Worm (Caenorhabditis elegans): ENCODE measurements around the gene bus-12.

DNA sequence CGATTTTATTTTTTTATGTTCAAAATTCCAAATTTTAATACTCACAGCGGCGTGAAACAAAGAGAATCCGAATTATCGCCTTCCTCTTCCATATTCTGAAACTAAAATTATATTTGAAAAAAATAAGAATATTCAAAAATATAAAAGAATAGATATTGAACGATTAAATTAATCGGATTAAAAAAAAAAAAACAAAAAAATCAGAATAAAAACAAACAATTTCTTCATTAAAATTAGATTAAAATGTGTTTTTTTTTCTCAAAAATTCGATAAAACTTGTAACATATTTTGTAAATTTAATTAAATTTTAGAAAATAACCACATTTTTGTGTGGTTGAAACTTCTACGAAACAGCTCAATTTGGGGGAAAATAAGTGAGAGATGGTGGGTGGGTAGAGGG is 26.8 kb downstream of the bus-12 start, which contains the start of gene cpsf-3:
- TF ChIP-seq nhr-21 (tag; optimal IDR thresholded peaks at IDR 0.05) (no peak), fos-1 (tag; optimal IDR thresholded peaks at IDR 0.05) (no peak), lin-39 (tag; optimal IDR thresholded peaks at IDR 0.05) (no peak), snpc-4 (tag; optimal IDR thresholded peaks at IDR 0.05) (no peak), ceh-82 (tag; optimal IDR thresholded peaks at IDR 0.05) (no peak), elt-1 (tag; optimal IDR thresholded peaks at IDR 0.05) (no peak), unc-39 (tag; optimal IDR thresholded peaks at IDR 0.05) (no peak)

Measured in whole organism, L2 larva.